Worm (Caenorhabditis elegans): Measurements from ENCODE around the gene daf-9.

Gene daf-9

DNA sequence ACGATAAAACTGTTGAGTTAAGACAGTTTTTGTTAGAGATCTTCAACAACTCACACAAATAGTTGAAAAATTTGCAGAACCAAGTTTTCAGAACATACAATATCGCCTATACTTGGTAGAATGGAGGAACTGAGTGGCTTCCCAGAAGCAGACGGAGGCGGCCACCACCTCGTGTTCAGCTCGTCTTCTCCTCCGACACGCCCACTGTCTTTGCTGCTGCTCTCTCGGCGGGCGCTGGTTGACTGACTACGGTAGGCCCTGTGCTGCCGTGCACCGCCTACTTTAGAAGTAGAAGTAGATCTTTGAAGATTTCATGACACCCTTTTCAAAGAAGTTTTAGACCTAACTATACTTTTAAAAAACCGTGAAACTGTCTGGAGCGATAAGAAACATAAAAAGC, 34.7 kb upstream of the daf-9 start:
- TF ChIP-seq aly-1 (tag; optimal IDR thresholded peaks at IDR 0.05) (no peak), B0310.2 (tag; optimal IDR thresholded peaks at IDR 0.05) (no peak), ceh-13 (GFP tag; optimal IDR thresholded peaks at IDR 0.05) (no peak), ama-1 (optimal IDR thresholded peaks at IDR 0.05) (no peak)

ce11 chrX:6167376-6167775, 29.4 kb upstream of the daf-9 start:
- TF ChIP-seq aly-1 (tag; optimal IDR thresholded peaks at IDR 0.05) (no peak), flt-1 (GFP tag; IDR thresholded peaks at IDR 0.05) (no peak), ceh-36 (tag; optimal IDR thresholded peaks at IDR 0.05) (no peak), B0310.2 (tag; optimal IDR thresholded peaks at IDR 0.05) (no peak), tbx-11 (GFP tag; IDR thresholded peaks at IDR 0.05) (no peak), ets-7 (tag; optimal IDR thresholded peaks at IDR 0.05) (no peak), ceh-13 (GFP tag; optimal IDR thresholded peaks at IDR 0.05) (no peak), ama-1 (optimal IDR thresholded peaks at IDR 0.05) (no peak)

DNA sequence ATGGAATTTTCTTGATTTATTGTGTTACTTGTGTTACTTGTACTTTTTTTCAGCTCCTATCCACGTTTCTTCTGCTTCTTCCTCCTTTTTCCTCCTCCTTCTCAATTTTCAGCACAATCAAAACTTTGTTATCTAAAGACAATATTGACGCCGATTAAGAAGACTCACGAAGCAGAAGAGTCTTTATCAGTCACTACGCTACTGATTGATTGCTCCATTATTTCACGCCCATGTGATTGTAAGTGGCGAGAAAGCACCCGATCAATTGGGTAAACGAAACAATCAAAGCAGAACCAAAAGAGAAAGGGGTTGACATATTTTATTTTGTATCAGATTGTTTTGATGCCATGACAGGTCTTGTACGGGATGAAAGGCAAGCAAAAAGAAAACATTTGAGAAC, 27.5 kb upstream of the daf-9 start, which contains the start of gene T25B2.2:
TSS of gene T25B2.2 (plus strand) at position 392 of the 400 bp plus-strand sequence.
- TF ChIP-seq hnd-1 (tag; optimal IDR thresholded peaks at IDR 0.05) (no peak), tbx-11 (GFP tag; IDR thresholded peaks at IDR 0.05) (no peak), F13C5.2 (tag; optimal IDR thresholded peaks at IDR 0.05) (no peak), ceh-36 (tag; optimal IDR thresholded peaks at IDR 0.05) (no peak), pes-1 (GFP tag; IDR thresholded peaks at IDR 0.05) (no peak), tra-4 (tag; optimal IDR thresholded peaks at IDR 0.05) (no peak), flt-1 (GFP tag; IDR thresholded peaks at IDR 0.05) (no peak), scrt-1 (GFP tag; IDR thresholded peaks at IDR 0.05) (no peak), hmg-4 (GFP tag; optimal IDR thresholded peaks at IDR 0.05) (no peak), ets-7 (tag; optimal IDR thresholded peaks at IDR 0.05) (no peak), ama-1 (optimal IDR thresholded peaks at IDR 0.05) (no peak), ceh-13 (GFP tag; optimal IDR thresholded peaks at IDR 0.05) (no peak)

ce11 chrX:6173656-6174055, 23.1 kb upstream of the daf-9 start, which contains the start of gene T25B2.1:
Gene T25B2.1 (plus strand): TSS chrX:6173956.
- no peak for TF ChIP-seq tra-4 (tag; optimal IDR thresholded peaks at IDR 0.05)
- TF ChIP-seq hnd-1 (tag; optimal IDR thresholded peaks at IDR 0.05), result no peak
- no peak for TF ChIP-seq ama-1 (optimal IDR thresholded peaks at IDR 0.05)
- no peak for TF ChIP-seq ceh-36 (tag; optimal IDR thresholded peaks at IDR 0.05)
- no peak for TF ChIP-seq pes-1 (GFP tag; IDR thresholded peaks at IDR 0.05)
- TF ChIP-seq tbx-11 (GFP tag; IDR thresholded peaks at IDR 0.05), result no peak
- no peak for TF ChIP-seq B0310.2 (tag; optimal IDR thresholded peaks at IDR 0.05)
- no peak for TF ChIP-seq ceh-13 (GFP tag; optimal IDR thresholded peaks at IDR 0.05)
- TF ChIP-seq scrt-1 (GFP tag; IDR thresholded peaks at IDR 0.05), result no peak
- TF ChIP-seq hmbx-1 (tag; optimal IDR thresholded peaks at IDR 0.05), result no peak
- TF ChIP-seq tbx-37 (GFP tag; conservative IDR thresholded peaks at IDR 0.05), result no peak
- TF ChIP-seq sea-1 (GFP tag; conservative IDR thresholded peaks at IDR 0.05), result no peak
- no peak for TF ChIP-seq aly-1 (tag; optimal IDR thresholded peaks at IDR 0.05)
- no peak for TF ChIP-seq F13C5.2 (tag; optimal IDR thresholded peaks at IDR 0.05)
- no peak for TF ChIP-seq flt-1 (GFP tag; IDR thresholded peaks at IDR 0.05)
- TF ChIP-seq ets-7 (tag; optimal IDR thresholded peaks at IDR 0.05), result no peak

ce11 chrX:6175829-6176228, 20.9 kb upstream of the daf-9 start, which contains the start of gene T25B2.3:
Gene T25B2.3 (plus strand): TSS chrX:6176129.
- TF ChIP-seq flt-1 (GFP tag; IDR thresholded peaks at IDR 0.05) (no peak), hmbx-1 (tag; optimal IDR thresholded peaks at IDR 0.05) (no peak)

ce11 chrX:6177944-6178566, 18.7 kb upstream of the daf-9 start, which contains the start of the genes T25B2.4 and T13C5.3:
Gene T25B2.4 (plus strand): TSS chrX:6178244.
Gene T13C5.3 (plus strand): TSS chrX:6178516.
- no peak for TF ChIP-seq pes-1 (GFP tag; IDR thresholded peaks at IDR 0.05)
- TF ChIP-seq F13C5.2 (tag; optimal IDR thresholded peaks at IDR 0.05), result no peak
- no peak for TF ChIP-seq ceh-36 (tag; optimal IDR thresholded peaks at IDR 0.05)
- TF ChIP-seq tbx-11 (GFP tag; IDR thresholded peaks at IDR 0.05), result no peak

- TF ChIP-seq scrt-1 (GFP tag; IDR thresholded peaks at IDR 0.05) (no peak), ceh-13 (GFP tag; optimal IDR thresholded peaks at IDR 0.05) (no peak), sea-1 (GFP tag; conservative IDR thresholded peaks at IDR 0.05) (no peak), hnd-1 (tag; optimal IDR thresholded peaks at IDR 0.05) (no peak), aly-1 (tag; optimal IDR thresholded peaks at IDR 0.05) (no peak), F13C5.2 (tag; optimal IDR thresholded peaks at IDR 0.05) (no peak), ets-7 (tag; optimal IDR thresholded peaks at IDR 0.05) (no peak), hmg-4 (GFP tag; optimal IDR thresholded peaks at IDR 0.05) (no peak), tbx-11 (GFP tag; IDR thresholded peaks at IDR 0.05) (no peak), B0310.2 (tag; optimal IDR thresholded peaks at IDR 0.05) (no peak), flt-1 (GFP tag; IDR thresholded peaks at IDR 0.05) (no peak)
Observed at ce11 chrX:6178989-6179388, 17.7 kb upstream of the daf-9 start.

- TF ChIP-seq hmg-4 (GFP tag; optimal IDR thresholded peaks at IDR 0.05) (no peak), tra-4 (tag; optimal IDR thresholded peaks at IDR 0.05) (no peak), ceh-36 (tag; optimal IDR thresholded peaks at IDR 0.05) (no peak), ama-1 (optimal IDR thresholded peaks at IDR 0.05) (no peak), ceh-13 (GFP tag; optimal IDR thresholded peaks at IDR 0.05) (no peak), flt-1 (GFP tag; IDR thresholded peaks at IDR 0.05) (no peak), tbx-37 (GFP tag; conservative IDR thresholded peaks at IDR 0.05) (no peak), hmbx-1 (tag; optimal IDR thresholded peaks at IDR 0.05) (no peak), ets-7 (tag; optimal IDR thresholded peaks at IDR 0.05) (no peak), aly-1 (tag; optimal IDR thresholded peaks at IDR 0.05) (no peak), sea-1 (GFP tag; conservative IDR thresholded peaks at IDR 0.05) (no peak), tbx-11 (GFP tag; IDR thresholded peaks at IDR 0.05) (no peak), scrt-1 (GFP tag; IDR thresholded peaks at IDR 0.05) (no peak), pes-1 (GFP tag; IDR thresholded peaks at IDR 0.05) (no peak), hnd-1 (tag; optimal IDR thresholded peaks at IDR 0.05) (no peak), F13C5.2 (tag; optimal IDR thresholded peaks at IDR 0.05) (no peak), B0310.2 (tag; optimal IDR thresholded peaks at IDR 0.05) (no peak)
Observed at ce11 chrX:6180293-6180692, 16.4 kb upstream of the daf-9 start, which contains the start of gene T13C5.7. Gene T13C5.7 (plus strand): TSS chrX:6180593.
